Worm (Caenorhabditis elegans) whole organism, L4 larva: ENCODE results near the gene F57G12.2.

Experiments
- F26F4.8 ChIP-seq: fragments of 200-800 bp; sonication (Bioruptor generic); conservative IDR thresholded peaks from 2 replicates; pipeline ENCODE4 v1.3.6; 2022; ENCODE audit warnings: missing genetic modification characterization, missing compliant biosample characterization
- F44E2.7 ChIP-seq: fragments of 200-800 bp; sonication (Bioruptor generic); IDR thresholded peaks from 2 replicates; pipeline ENCODE4 v2.1.2; 2022; ENCODE audit warnings: missing genetic modification characterization, missing compliant biosample characterization
- F49E8.2 ChIP-seq: sonication (generic microtip); optimal IDR thresholded peaks from 2 replicates; lab custom pipeline; 2016; ENCODE audit warnings: missing compliant biosample characterization, mild to moderate bottlenecking, missing genetic modification characterization, borderline replicate concordance
- Y48G9A.11 ChIP-seq: fragments of 200-800 bp; sonication (Bioruptor generic); IDR thresholded peaks from 2 replicates; pipeline ENCODE4 v1.3.6; 2022; ENCODE audit warnings: missing genetic modification reagents, missing genetic modification characterization, missing compliant biosample characterization
- Y5F2A.4 ChIP-seq: fragments of 200-800 bp; sonication (Bioruptor generic); optimal IDR thresholded peaks from 2 replicates; lab custom pipeline; 2018; ENCODE audit warnings: mild to moderate bottlenecking, missing genetic modification characterization, missing compliant biosample characterization
- Y75B8A.6 ChIP-seq: fragments of 200-800 bp; sonication (Bioruptor generic); IDR thresholded peaks from 2 replicates; pipeline ENCODE4 v1.3.6; 2022; ENCODE audit warnings: missing genetic modification reagents, missing genetic modification characterization, missing compliant biosample characterization
- ZK546.5 ChIP-seq, 2 experiments: sonication (generic microtip); optimal IDR thresholded peaks; 2 replicates each; lab custom pipeline; 2017; ENCODE audit warnings: missing biosample characterization in 2 of 2, missing genetic modification characterization in 2 of 2
- aly-2 ChIP-seq: sonication (generic microtip); optimal IDR thresholded peaks from 2 replicates; lab custom pipeline; 2018; ENCODE audit warnings: missing biosample characterization, missing genetic modification characterization
- attf-4 ChIP-seq: sonication (generic microtip); optimal IDR thresholded peaks from 3 replicates; lab custom pipeline; 2017; ENCODE audit warnings: missing biosample characterization, missing genetic modification characterization
- ceh-28 ChIP-seq: fragments of 150-350 bp; optimal IDR thresholded peaks from 2 replicates; lab custom pipeline; 2014; ENCODE audit warnings: missing biosample characterization, missing genetic modification reagents, missing genetic modification characterization
- ces-1 ChIP-seq: fragments of 150-350 bp; sonication (generic microtip); optimal IDR thresholded peaks from 4 replicates; lab custom pipeline; 2014; ENCODE audit warnings: missing biosample characterization, missing genetic modification reagents, missing genetic modification characterization
- ctbp-1 ChIP-seq: fragments of 200-800 bp; sonication (Bioruptor generic); IDR thresholded peaks from 2 replicates; pipeline ENCODE4 v1.3.6; 2022; ENCODE audit warnings: missing genetic modification reagents, missing genetic modification characterization, missing compliant biosample characterization
- daf-12 ChIP-seq: fragments of 150-350 bp; optimal IDR thresholded peaks from 2 replicates; lab custom pipeline; 2014; ENCODE audit warnings: missing biosample characterization, missing genetic modification reagents, missing genetic modification characterization
- daf-8 ChIP-seq: fragments of 200-800 bp; sonication (Bioruptor generic); IDR thresholded peaks from 2 replicates; pipeline ENCODE4 v1.3.6; 2022; ENCODE audit warnings: missing genetic modification characterization, missing compliant biosample characterization
- dmd-9 ChIP-seq: fragments of 200-800 bp; sonication (Bioruptor generic); IDR thresholded peaks from 2 replicates; pipeline ENCODE4 v1.3.6; 2022; ENCODE audit warnings: missing genetic modification reagents, missing genetic modification characterization, missing compliant biosample characterization
- duxl-1 ChIP-seq: sonication (generic microtip); optimal IDR thresholded peaks from 2 replicates; lab custom pipeline; 2016; ENCODE audit warnings: mild to moderate bottlenecking, missing genetic modification characterization, moderate library complexity, missing compliant biosample characterization; ENCODE audit not compliant: poor library complexity
- fkh-10 ChIP-seq: fragments of 150-350 bp; optimal IDR thresholded peaks from 2 replicates; lab custom pipeline; 2014; ENCODE audit warnings: missing biosample characterization, missing genetic modification reagents, missing genetic modification characterization
- hlh-11 ChIP-seq: fragments of 200-800 bp; sonication (Bioruptor generic); optimal IDR thresholded peaks from 2 replicates; lab custom pipeline; 2018; ENCODE audit warnings: mild to moderate bottlenecking, missing genetic modification characterization, missing compliant biosample characterization
- hlh-30 ChIP-seq: sonication (generic microtip); optimal IDR thresholded peaks from 2 replicates; lab custom pipeline; 2017; ENCODE audit warnings: antibody characterized with exemption, mild to moderate bottlenecking, missing genetic modification characterization, missing compliant biosample characterization; ENCODE audit not compliant: insufficient read depth
- lin-39 ChIP-seq: fragments of 150-350 bp; optimal IDR thresholded peaks from 2 replicates; lab custom pipeline; 2014; ENCODE audit warnings: missing biosample characterization, missing genetic modification reagents, missing genetic modification characterization
- madf-9 ChIP-seq: fragments of 200-800 bp; sonication (Bioruptor generic); conservative IDR thresholded peaks from 2 replicates; pipeline ENCODE4 v1.3.6; 2022; ENCODE audit warnings: missing genetic modification reagents, missing genetic modification characterization, missing compliant biosample characterization
- nhr-237 ChIP-seq: sonication (generic microtip); optimal IDR thresholded peaks from 2 replicates; lab custom pipeline; 2017; ENCODE audit warnings: missing biosample characterization, missing genetic modification characterization
- nhr-76 ChIP-seq: fragments of 150-350 bp; optimal IDR thresholded peaks from 2 replicates; lab custom pipeline; 2014; ENCODE audit warnings: missing biosample characterization, missing genetic modification characterization
- pha-4 ChIP-seq, 2 experiments: fragments of 150-350 bp in 1 of 2; fragments of 200-800 bp in 1 of 2; sonication (Bioruptor generic) in 1 of 2; IDR thresholded peaks in 1 of 2; optimal IDR thresholded peaks in 1 of 2; 2 replicates each; pipeline versions ENCODE4 v1.3.6 to Lab custom; 2014 to 2022; ENCODE audit warnings: missing genetic modification characterization in 2 of 2, missing genetic modification reagents in 2 of 2, missing biosample characterization in 1 of 2, missing compliant biosample characterization in 1 of 2
- php-3 ChIP-seq: fragments of 200-800 bp; sonication (Bioruptor generic); IDR thresholded peaks from 2 replicates; pipeline ENCODE4 v1.3.6; 2022; ENCODE audit warnings: missing genetic modification reagents, missing genetic modification characterization, missing compliant biosample characterization
- rbr-2 ChIP-seq: sonication (generic microtip); optimal IDR thresholded peaks from 2 replicates; lab custom pipeline; 2016; ENCODE audit warnings: missing genotype, missing genetic modification characterization, missing compliant biosample characterization
- sdz-12 ChIP-seq: fragments of 200-800 bp; sonication (Bioruptor generic); optimal IDR thresholded peaks from 2 replicates; lab custom pipeline; 2018; ENCODE audit warnings: mild to moderate bottlenecking, missing genetic modification characterization, missing compliant biosample characterization
- skn-1 ChIP-seq: fragments of 150-350 bp; optimal IDR thresholded peaks from 2 replicates; lab custom pipeline; 2014; ENCODE audit warnings: missing biosample characterization, missing genetic modification characterization
- snpc-1.2 ChIP-seq: fragments of 200-800 bp; sonication (Bioruptor generic); IDR thresholded peaks from 2 replicates; pipeline ENCODE4 v1.3.6; 2022; ENCODE audit warnings: missing genetic modification reagents, missing genetic modification characterization, missing compliant biosample characterization
- unc-130 ChIP-seq: sonication (generic microtip); optimal IDR thresholded peaks from 2 replicates; lab custom pipeline; 2016; ENCODE audit warnings: missing genetic modification reagents, missing genetic modification characterization, missing compliant biosample characterization
- unc-62 ChIP-seq, 3 experiments: fragments of 150-350 bp in 1 of 3; sonication (generic microtip); optimal IDR thresholded peaks in 2 of 3; peaks in 1 of 3; 1 replicate in 1 of 3; 2 replicates in 2 of 3; lab custom pipeline; 2014 to 2017; ENCODE audit warnings: missing biosample characterization in 3 of 3, missing genetic modification characterization in 3 of 3, missing genetic modification reagents in 3 of 3, missing genotype in 1 of 3
- vab-7 ChIP-seq: fragments of 200-800 bp; sonication (Bioruptor generic); IDR thresholded peaks from 2 replicates; pipeline ENCODE4 v1.3.6; 2022; ENCODE audit warnings: missing genetic modification reagents, missing genetic modification characterization, missing compliant biosample characterization
- zip-11 ChIP-seq: fragments of 200-800 bp; sonication (Bioruptor generic); IDR thresholded peaks from 2 replicates; pipeline ENCODE4 v1.3.6; 2022; ENCODE audit warnings: missing genetic modification characterization, missing compliant biosample characterization
- ztf-7 ChIP-seq: fragments of 150-350 bp; optimal IDR thresholded peaks from 2 replicates; lab custom pipeline; 2014; ENCODE audit warnings: missing biosample characterization, missing genetic modification characterization

F57G12.2 gene

ce11 chrX:12121285-12121684 lies 38.6 kb downstream of the F57G12.2 start, which contains the start of gene lgc-17:
Gene lgc-17 (plus strand): TSS chrX:12121585.
- TF ChIP-seq attf-4 (tag; lab: Kevin White, UChicago) = no peak
- no peak for TF ChIP-seq skn-1 (tag; lab: Kevin White, UChicago)
- no peak for TF ChIP-seq lin-39 (tag; lab: Kevin White, UChicago)
- TF ChIP-seq fkh-10 (GFP tag; lab: Kevin White, UChicago) = no peak
- TF ChIP-seq hlh-30 (tag; lab: Kevin White, UChicago) = no peak
- no peak for TF ChIP-seq snpc-1.2 (GFP tag; lab: Robert Waterston, UW)
- no peak for TF ChIP-seq php-3 (GFP tag; lab: Robert Waterston, UW)
- no peak for TF ChIP-seq sdz-12 (GFP tag; lab: Kevin White, UChicago)
- no peak for TF ChIP-seq madf-9 (GFP tag; lab: Robert Waterston, UW)

DNA sequence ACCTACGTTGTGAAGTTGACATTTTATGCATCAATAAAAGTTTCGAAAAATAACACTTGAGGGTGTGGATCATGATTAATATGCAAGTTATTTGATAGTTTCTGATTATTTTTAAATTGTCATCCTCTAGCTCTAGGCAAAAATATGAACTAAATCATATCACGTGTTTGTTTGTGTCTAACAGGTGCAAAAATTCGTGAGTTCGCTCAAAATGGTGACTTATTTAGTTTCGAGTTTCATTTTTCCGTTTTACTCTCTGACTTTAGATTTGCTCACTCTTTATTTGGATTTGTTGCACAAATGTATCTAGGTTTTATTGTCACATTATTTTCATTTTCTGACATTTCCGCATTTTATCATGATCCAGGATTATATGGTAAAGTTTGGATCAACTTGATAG lies 41.5 kb downstream of the F57G12.2 start, which contains the start of gene lgc-16:
TSS of gene lgc-16 (plus strand) at position 301 of the 400 bp plus-strand sequence.
- TF ChIP-seq Y5F2A.4 (GFP tag; lab: Kevin White, UChicago) (no peak), unc-130 (GFP tag; lab: Kevin White, UChicago) (no peak), nhr-237 (tag; lab: Kevin White, UChicago) (no peak), Y48G9A.11 (GFP tag; lab: Robert Waterston, UW) (no peak), dmd-9 (GFP tag; lab: Robert Waterston, UW) (no peak), aly-2 (tag; lab: Kevin White, UChicago) (no peak), duxl-1 (no peak), nhr-76 (tag; lab: Kevin White, UChicago) (no peak), attf-4 (tag; lab: Kevin White, UChicago) (no peak)

ce11 chrX:12114024-12114423 lies 45.8 kb downstream of the F57G12.2 start, which contains the start of gene lgc-15:
Gene lgc-15 (plus strand): TSS chrX:12114324.
- TF ChIP-seq nhr-237 (tag; lab: Kevin White, UChicago) = no peak
- TF ChIP-seq daf-8 (GFP tag; lab: Robert Waterston, UW) = no peak
- TF ChIP-seq dmd-9 (GFP tag; lab: Robert Waterston, UW) = no peak
- TF ChIP-seq ctbp-1 (GFP tag; lab: Robert Waterston, UW) = no peak

- no peak for TF ChIP-seq F44E2.7 (GFP tag; lab: Robert Waterston, UW)
- no peak for TF ChIP-seq ctbp-1 (GFP tag; lab: Robert Waterston, UW)
- no peak for TF ChIP-seq pha-4 (GFP tag; IDR thresholded peaks at IDR 0.05; lab: Robert Waterston, UW)
- TF ChIP-seq pha-4 (tag; optimal IDR thresholded peaks at IDR 0.05; lab: Kevin White, UChicago) = no peak
- no peak for TF ChIP-seq Y75B8A.6
- TF ChIP-seq ceh-28 (tag; lab: Kevin White, UChicago) = no peak
- no peak for TF ChIP-seq vab-7 (GFP tag; lab: Robert Waterston, UW)
These were observed 48.6 kb downstream of the F57G12.2 start, which contains the start of gene lgc-14 for ce11 chrX:12111213-12111612. Gene lgc-14 (plus strand): TSS chrX:12111513.

DNA sequence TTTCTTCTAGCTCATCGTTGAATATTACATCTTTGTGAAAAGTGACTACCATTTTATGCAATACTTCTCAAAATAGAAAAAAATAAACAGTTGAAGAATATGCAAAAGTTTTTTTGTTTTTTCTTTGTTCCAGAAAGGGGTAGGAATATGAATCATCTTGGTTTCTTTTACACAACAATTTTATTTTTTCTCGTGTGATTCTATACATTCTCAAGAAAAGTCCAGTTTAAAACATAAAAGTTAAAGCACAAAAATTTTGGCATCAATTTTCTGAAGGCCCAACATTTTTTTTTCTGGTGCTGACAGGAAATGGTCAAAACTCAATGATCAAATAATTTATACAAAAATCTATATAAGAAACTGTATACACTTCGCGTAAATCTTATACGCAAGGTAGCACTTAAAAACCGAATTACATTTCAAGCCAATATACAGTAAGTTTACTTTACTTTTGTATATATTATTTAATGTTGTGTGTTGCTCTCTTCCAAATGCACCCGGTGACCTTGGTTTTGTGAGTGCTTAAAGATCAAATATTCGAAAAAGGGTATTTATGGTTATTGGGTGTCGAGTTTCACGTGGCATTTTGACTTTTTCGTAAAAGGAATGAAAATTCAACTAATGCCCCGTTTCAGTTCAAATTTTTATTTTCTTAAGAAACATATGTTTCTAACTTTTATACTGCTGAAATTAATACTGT lies 51.2 kb downstream of the F57G12.2 start, which contains the start of the genes W03G11.2 and lgc-13:
TSS of gene W03G11.2 (minus strand) at position 101 of the 700 bp plus-strand sequence.
TSS of gene lgc-13 (plus strand) at position 650 of the 700 bp plus-strand sequence.
- TF ChIP-seq unc-62 (GFP tag; optimal IDR thresholded peaks at IDR 0.05 in 1 of 2; lab: Kevin White, UChicago) (no peak), unc-62 (tag; optimal IDR thresholded peaks at IDR 0.05; lab: Kevin White, UChicago) (no peak), zip-11 (GFP tag; lab: Robert Waterston, UW) (no peak), hlh-11 (tag; lab: Kevin White, UChicago) (no peak), ztf-7 (no peak), daf-12 (tag; lab: Kevin White, UChicago) (no peak), lin-39 (tag; lab: Kevin White, UChicago) (no peak), F49E8.2 (tag; lab: Kevin White, UChicago) (no peak), rbr-2 (no peak), ZK546.5 (tag; optimal IDR thresholded peaks at IDR 0.05; lab: Kevin White, UChicago) (no peak), skn-1 (tag; lab: Kevin White, UChicago) (no peak), F26F4.8 (no peak), snpc-1.2 (GFP tag; lab: Robert Waterston, UW) (no peak), ces-1 (no peak)
